Worm (Caenorhabditis elegans) whole organism, young adult: ENCODE measurements around the gene cht-3.

ENCODE experiments used
- F49E8.2 ChIP-seq: sonication (generic microtip); optimal IDR thresholded peaks from 3 replicates; lab custom pipeline; 2017; ENCODE audit warnings: missing genetic modification characterization, mild to moderate bottlenecking, missing compliant biosample characterization, antibody characterized with exemption, moderate library complexity; ENCODE audit not compliant: insufficient read depth
- ama-1 ChIP-seq, 3 experiments: fragments of 150-350 bp in 1 of 3; sonication (generic microtip) in 2 of 3; optimal IDR thresholded peaks; 2 replicates each; lab custom pipeline; 2014 to 2018; ENCODE audit warnings: missing biosample characterization in 2 of 3, missing genetic modification characterization in 2 of 3, missing genetic modification reagents in 2 of 3
- hmg-1.2 ChIP-seq: fragments of 200-800 bp; sonication (Bioruptor generic); IDR thresholded peaks from 2 replicates; pipeline ENCODE4 v1.3.6; 2022; ENCODE audit warnings: missing genetic modification reagents, missing genetic modification characterization, missing compliant biosample characterization
- lsy-27 ChIP-seq: sonication (generic microtip); optimal IDR thresholded peaks from 2 replicates; lab custom pipeline; 2017; ENCODE audit warnings: missing genetic modification characterization, mild to moderate bottlenecking, missing compliant biosample characterization, antibody characterized with exemption, missing genotype, borderline replicate concordance; ENCODE audit not compliant: insufficient read depth
- madf-10 ChIP-seq: sonication (generic microtip); optimal IDR thresholded peaks from 2 replicates; lab custom pipeline; 2016; ENCODE audit warnings: mild to moderate bottlenecking, missing genetic modification characterization, missing compliant biosample characterization
- mel-28 ChIP-seq: sonication (generic microtip); optimal IDR thresholded peaks from 2 replicates; lab custom pipeline; 2016; ENCODE audit warnings: borderline replicate concordance, mild to moderate bottlenecking, missing genetic modification characterization, missing compliant biosample characterization
- nhr-27 ChIP-seq: fragments of 200-800 bp; sonication (Bioruptor generic); optimal IDR thresholded peaks from 2 replicates; lab custom pipeline; 2018; ENCODE audit warnings: mild to moderate bottlenecking, missing genetic modification characterization, moderate library complexity, missing compliant biosample characterization
- nhr-90 ChIP-seq: sonication (generic microtip); optimal IDR thresholded peaks from 2 replicates; lab custom pipeline; 2016; ENCODE audit warnings: missing genotype, mild to moderate bottlenecking, missing genetic modification characterization, missing compliant biosample characterization
- snpc-3.4 ChIP-seq: sonication (generic microtip); optimal IDR thresholded peaks from 2 replicates; lab custom pipeline; 2017; ENCODE audit warnings: missing genetic modification characterization, mild to moderate bottlenecking, missing compliant biosample characterization, antibody characterized with exemption, moderate library complexity, missing genotype, missing genetic modification reagents
- snpc-4 ChIP-seq, 5 experiments: fragments of 150-350 bp in 1 of 5; sonication (generic microtip) in 4 of 5; optimal IDR thresholded peaks; 2 replicates each; lab custom pipeline; 2014 to 2018; ENCODE audit warnings: missing genetic modification characterization in 5 of 5, missing biosample characterization in 3 of 5, antibody characterized with exemption in 2 of 5, mild to moderate bottlenecking in 2 of 5, missing compliant biosample characterization in 2 of 5, missing genotype in 2 of 5, moderate library complexity in 2 of 5, missing genetic modification reagents in 1 of 5
- unc-62 ChIP-seq: fragments of 150-350 bp; optimal IDR thresholded peaks from 2 replicates; lab custom pipeline; 2014; ENCODE audit warnings: missing biosample characterization, missing genetic modification reagents, missing genetic modification characterization

- TF ChIP-seq nhr-90 (no peak), ama-1 (optimal IDR thresholded peaks at IDR 0.05; lab: Kevin White, UChicago) (no peak), ama-1 (GFP tag; optimal IDR thresholded peaks at IDR 0.05; lab: Kevin White, UChicago) (no peak), snpc-3.4 (no peak), hmg-1.2 (GFP tag; lab: Robert Waterston, UW) (no peak), lsy-27 (tag; lab: Kevin White, UChicago) (no peak), snpc-4 (GFP tag; optimal IDR thresholded peaks at IDR 0.05; lab: Kevin White, UChicago) (no peak), snpc-4 (tag; optimal IDR thresholded peaks at IDR 0.05; lab: Kevin White, UChicago) (no peak), nhr-27 (no peak), madf-10 (tag; lab: Kevin White, UChicago) (no peak), unc-62 (no peak), mel-28 (no peak), F49E8.2 (no peak)
Observed at ce11 chrIV:7035823-7036222, 32.4 kb downstream of the cht-3 start, which contains the start of gene C06G3.3.
